Worm (Caenorhabditis elegans) whole organism, mixed stage, embryonic: Measurements from ENCODE around the gene M163.1.

Source experiments
- M03D4.4 ChIP-seq: sonication (generic microtip); optimal IDR thresholded peaks from 2 replicates; lab custom pipeline; 2017; ENCODE audit warnings: mild to moderate bottlenecking, missing genetic modification characterization, missing compliant biosample characterization
- bed-3 ChIP-seq: fragments of 200-800 bp; sonication (Bioruptor generic); optimal IDR thresholded peaks from 3 replicates; lab custom pipeline; 2018; ENCODE audit warnings: mild to moderate bottlenecking, missing genetic modification characterization, moderate library complexity, missing compliant biosample characterization
- blmp-1 ChIP-seq: fragments of 150-350 bp; optimal IDR thresholded peaks from 2 replicates; lab custom pipeline; 2014; ENCODE audit warnings: missing biosample characterization, missing genetic modification characterization
- ceh-39 ChIP-seq: fragments of 150-350 bp; optimal IDR thresholded peaks from 2 replicates; lab custom pipeline; 2014; ENCODE audit warnings: missing biosample characterization, missing genetic modification characterization
- ceh-43 ChIP-seq: fragments of 200-800 bp; sonication (Bioruptor generic); optimal IDR thresholded peaks from 2 replicates; lab custom pipeline; 2018; ENCODE audit warnings: mild to moderate bottlenecking, missing genetic modification characterization, moderate library complexity, missing compliant biosample characterization
- ceh-83 ChIP-seq: fragments of 200-800 bp; sonication (Bioruptor generic); optimal IDR thresholded peaks from 2 replicates; lab custom pipeline; 2018; ENCODE audit warnings: mild to moderate bottlenecking, missing genetic modification characterization, missing compliant biosample characterization
- ces-1 ChIP-seq: fragments of 150-350 bp; optimal IDR thresholded peaks from 2 replicates; lab custom pipeline; 2014; ENCODE audit warnings: missing biosample characterization, missing genetic modification reagents, missing genetic modification characterization
- cnd-1 ChIP-seq: fragments of 200-800 bp; sonication (Bioruptor generic); optimal IDR thresholded peaks from 2 replicates; lab custom pipeline; 2018; ENCODE audit warnings: mild to moderate bottlenecking, missing genetic modification characterization, missing compliant biosample characterization
- drap-1 ChIP-seq: fragments of 200-800 bp; sonication (Bioruptor generic); optimal IDR thresholded peaks from 3 replicates; lab custom pipeline; 2018; ENCODE audit warnings: mild to moderate bottlenecking, missing genetic modification characterization, missing compliant biosample characterization
- elt-1 ChIP-seq: sonication (generic microtip); optimal IDR thresholded peaks from 2 replicates; lab custom pipeline; 2017; ENCODE audit warnings: missing genetic modification characterization, mild to moderate bottlenecking, missing compliant biosample characterization, antibody characterized with exemption, moderate library complexity, borderline replicate concordance; ENCODE audit not compliant: insufficient read depth
- elt-3 ChIP-seq: fragments of 150-350 bp; optimal IDR thresholded peaks from 2 replicates; lab custom pipeline; 2014; ENCODE audit warnings: missing biosample characterization, missing genetic modification characterization
- flh-1 ChIP-seq: fragments of 200-800 bp; sonication (Bioruptor generic); optimal IDR thresholded peaks from 2 replicates; lab custom pipeline; 2018; ENCODE audit warnings: mild to moderate bottlenecking, missing genetic modification characterization, moderate library complexity, missing compliant biosample characterization
- ham-2 ChIP-seq: fragments of 200-800 bp; sonication (Bioruptor generic); optimal IDR thresholded peaks from 2 replicates; lab custom pipeline; 2018; ENCODE audit warnings: mild to moderate bottlenecking, missing genetic modification characterization, missing compliant biosample characterization
- hlh-1 ChIP-seq: fragments of 150-350 bp; optimal IDR thresholded peaks from 2 replicates; lab custom pipeline; 2014; ENCODE audit warnings: missing biosample characterization, missing genetic modification reagents, missing genetic modification characterization
- lin-13 ChIP-seq: fragments of 150-350 bp; optimal IDR thresholded peaks from 2 replicates; lab custom pipeline; 2014; ENCODE audit warnings: missing biosample characterization, missing genetic modification characterization
- lin-32 ChIP-seq: fragments of 200-800 bp; sonication (Bioruptor generic); optimal IDR thresholded peaks from 2 replicates; lab custom pipeline; 2018; ENCODE audit warnings: mild to moderate bottlenecking, missing genetic modification characterization, missing compliant biosample characterization
- lsy-2 ChIP-seq: fragments of 150-350 bp; optimal IDR thresholded peaks from 2 replicates; lab custom pipeline; 2014; ENCODE audit warnings: missing biosample characterization, missing genetic modification characterization
- mab-5 ChIP-seq: fragments of 150-350 bp; optimal IDR thresholded peaks from 2 replicates; lab custom pipeline; 2014; ENCODE audit warnings: missing biosample characterization, missing genetic modification characterization
- mep-1 ChIP-seq: fragments of 150-350 bp; optimal IDR thresholded peaks from 2 replicates; lab custom pipeline; 2017; ENCODE audit warnings: missing biosample characterization, missing genetic modification reagents, missing genetic modification characterization, inconsistent platforms
- mls-2 ChIP-seq: sonication (generic microtip); optimal IDR thresholded peaks from 2 replicates; lab custom pipeline; 2016; ENCODE audit warnings: mild to moderate bottlenecking, missing genetic modification characterization, moderate library complexity, missing compliant biosample characterization
- nhr-12 ChIP-seq: fragments of 150-350 bp; optimal IDR thresholded peaks from 2 replicates; lab custom pipeline; 2014; ENCODE audit warnings: missing biosample characterization, missing genetic modification characterization
- nhr-2 ChIP-seq: fragments of 150-350 bp; optimal IDR thresholded peaks from 2 replicates; lab custom pipeline; 2014; ENCODE audit warnings: missing biosample characterization, missing genetic modification characterization
- nhr-237 ChIP-seq: fragments of 150-350 bp; optimal IDR thresholded peaks from 2 replicates; lab custom pipeline; 2014; ENCODE audit warnings: missing biosample characterization, missing genetic modification characterization
- nhr-28 ChIP-seq: fragments of 150-350 bp; optimal IDR thresholded peaks from 2 replicates; lab custom pipeline; 2014; ENCODE audit warnings: missing biosample characterization, missing genetic modification characterization
- nhr-76 ChIP-seq: sonication (generic microtip); optimal IDR thresholded peaks from 2 replicates; lab custom pipeline; 2017; ENCODE audit warnings: missing biosample characterization, missing genetic modification characterization
- pha-4 ChIP-seq: fragments of 150-350 bp; optimal IDR thresholded peaks from 2 replicates; lab custom pipeline; 2018; ENCODE audit warnings: missing biosample characterization, missing genetic modification reagents, missing genetic modification characterization
- sem-2 ChIP-seq: fragments of 200-800 bp; sonication (Bioruptor generic); optimal IDR thresholded peaks from 2 replicates; lab custom pipeline; 2018; ENCODE audit warnings: mild to moderate bottlenecking, missing genetic modification characterization, missing compliant biosample characterization
- snpc-4 ChIP-seq: fragments of 150-350 bp; optimal IDR thresholded peaks from 2 replicates; lab custom pipeline; 2014; ENCODE audit warnings: missing biosample characterization, missing genetic modification characterization
- sptf-1 ChIP-seq: sonication (generic microtip); optimal IDR thresholded peaks from 2 replicates; lab custom pipeline; 2017; ENCODE audit warnings: mild to moderate bottlenecking, missing genetic modification characterization, moderate library complexity, missing compliant biosample characterization
- tbx-8 ChIP-seq: fragments of 200-800 bp; sonication (Bioruptor generic); optimal IDR thresholded peaks from 2 replicates; lab custom pipeline; 2018; ENCODE audit warnings: mild to moderate bottlenecking, missing genetic modification characterization, moderate library complexity, missing compliant biosample characterization
- unc-120 ChIP-seq: sonication (generic microtip); optimal IDR thresholded peaks from 2 replicates; lab custom pipeline; 2017; ENCODE audit warnings: missing genetic modification characterization, missing compliant biosample characterization; ENCODE audit not compliant: poor library complexity, severe bottlenecking
- unc-39 ChIP-seq: fragments of 150-350 bp; optimal IDR thresholded peaks from 2 replicates; lab custom pipeline; 2014; ENCODE audit warnings: missing biosample characterization, missing genetic modification characterization
- unc-62 ChIP-seq: fragments of 150-350 bp; optimal IDR thresholded peaks from 2 replicates; lab custom pipeline; 2014; ENCODE audit warnings: missing biosample characterization, missing genetic modification reagents, missing genetic modification characterization
- zip-8 ChIP-seq: fragments of 150-350 bp; optimal IDR thresholded peaks from 2 replicates; lab custom pipeline; 2014; ENCODE audit warnings: missing biosample characterization, missing genetic modification characterization
- ztf-11 ChIP-seq: fragments of 150-350 bp; optimal IDR thresholded peaks from 2 replicates; lab custom pipeline; 2014; ENCODE audit warnings: missing biosample characterization, missing genetic modification characterization

Gene M163.1

DNA sequence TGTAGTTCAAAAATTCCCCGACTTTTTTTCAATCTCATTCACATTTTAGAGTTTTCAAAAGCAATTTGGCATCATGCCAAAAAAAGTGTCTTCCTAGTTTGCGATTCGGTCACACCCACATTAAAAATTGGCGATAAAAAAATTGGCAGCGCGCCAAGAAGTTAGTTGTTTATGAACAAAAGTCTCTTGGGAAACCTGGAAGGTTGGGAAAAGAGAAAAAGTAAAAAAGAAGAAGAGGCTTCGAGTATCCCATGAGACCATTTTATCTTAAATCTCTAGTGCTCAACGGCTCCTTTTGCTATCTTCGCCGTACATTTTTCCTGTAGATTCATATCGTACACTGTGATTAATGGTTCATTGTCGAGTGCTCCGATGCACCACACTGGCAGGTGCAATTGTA is 15.8 kb downstream of the M163.1 start:
- TF ChIP-seq ceh-39 (tag; lab: Kevin White, UChicago): no peak
- TF ChIP-seq pha-4 (tag; lab: Kevin White, UChicago): no peak
- no peak for TF ChIP-seq blmp-1 (tag; lab: Kevin White, UChicago)
- TF ChIP-seq M03D4.4 (tag; lab: Kevin White, UChicago): no peak
- TF ChIP-seq flh-1 (GFP tag; lab: Kevin White, UChicago): no peak
- no peak for TF ChIP-seq sem-2 (GFP tag; lab: Kevin White, UChicago)
- no peak for TF ChIP-seq unc-62 (GFP tag; lab: Kevin White, UChicago)
- TF ChIP-seq nhr-76 (tag; lab: Kevin White, UChicago): no peak

- no peak for TF ChIP-seq bed-3 (GFP tag; lab: Kevin White, UChicago)
- TF ChIP-seq mab-5 (tag; lab: Kevin White, UChicago): peak; percentile 13
- no peak for TF ChIP-seq nhr-28 (tag; lab: Kevin White, UChicago)
- peak; percentile 74 for TF ChIP-seq cnd-1 (tag; lab: Kevin White, UChicago)
- TF ChIP-seq mep-1 (tag; lab: Kevin White, UChicago): no peak
- TF ChIP-seq ham-2 (GFP tag; lab: Kevin White, UChicago): no peak
- no peak for TF ChIP-seq unc-39 (tag; lab: Kevin White, UChicago)
- peak; percentile 26 for TF ChIP-seq mls-2 (tag; lab: Kevin White, UChicago)
- TF ChIP-seq blmp-1 (tag; lab: Kevin White, UChicago): no peak
- TF ChIP-seq M03D4.4 (tag; lab: Kevin White, UChicago): no peak
- no peak for TF ChIP-seq unc-120
- TF ChIP-seq nhr-237 (tag; lab: Kevin White, UChicago): no peak
- peak; percentile 94 for TF ChIP-seq ces-1 (GFP tag; lab: Kevin White, UChicago)
- no peak for TF ChIP-seq ceh-83 (GFP tag; lab: Kevin White, UChicago)
- no peak for TF ChIP-seq tbx-8 (GFP tag; lab: Kevin White, UChicago)
- TF ChIP-seq nhr-12 (tag; lab: Kevin White, UChicago): no peak
- no peak for TF ChIP-seq elt-3 (tag; lab: Kevin White, UChicago)
- no peak for TF ChIP-seq snpc-4 (tag; lab: Kevin White, UChicago)
- TF ChIP-seq elt-1 (tag; lab: Kevin White, UChicago): peak; percentile 40
- TF ChIP-seq lin-32: no peak
- TF ChIP-seq sem-2 (GFP tag; lab: Kevin White, UChicago): no peak
- TF ChIP-seq hlh-1 (tag; lab: Kevin White, UChicago): no peak
- no peak for TF ChIP-seq zip-8
- no peak for TF ChIP-seq lsy-2 (tag; lab: Kevin White, UChicago)
- TF ChIP-seq nhr-76 (tag; lab: Kevin White, UChicago): no peak
- no peak for TF ChIP-seq flh-1 (GFP tag; lab: Kevin White, UChicago)
- TF ChIP-seq unc-62 (GFP tag; lab: Kevin White, UChicago): peak; percentile 28
- TF ChIP-seq lin-13 (tag; lab: Kevin White, UChicago): no peak
- TF ChIP-seq ceh-39 (tag; lab: Kevin White, UChicago): no peak
- no peak for TF ChIP-seq pha-4 (tag; lab: Kevin White, UChicago)
- no peak for TF ChIP-seq ceh-43 (GFP tag; lab: Kevin White, UChicago)
Observed at ce11 chrX:14487333-14487732, 16.3 kb downstream of the M163.1 start.

ce11 chrX:14486503-14486902 is 17.1 kb downstream of the M163.1 start:
- TF ChIP-seq mep-1 (tag; lab: Kevin White, UChicago) (peak; percentile 43), blmp-1 (tag; lab: Kevin White, UChicago) (no peak), mab-5 (tag; lab: Kevin White, UChicago) (no peak), ces-1 (GFP tag; lab: Kevin White, UChicago) (no peak), drap-1 (GFP tag; lab: Kevin White, UChicago) (no peak), nhr-12 (tag; lab: Kevin White, UChicago) (no peak), cnd-1 (tag; lab: Kevin White, UChicago) (peak; percentile 97), elt-3 (tag; lab: Kevin White, UChicago) (no peak), mls-2 (tag; lab: Kevin White, UChicago) (peak; percentile 67), M03D4.4 (tag; lab: Kevin White, UChicago) (no peak), nhr-237 (tag; lab: Kevin White, UChicago) (no peak), ztf-11 (peak; percentile 26), snpc-4 (tag; lab: Kevin White, UChicago) (no peak), lsy-2 (tag; lab: Kevin White, UChicago) (no peak), sem-2 (GFP tag; lab: Kevin White, UChicago) (no peak), tbx-8 (GFP tag; lab: Kevin White, UChicago) (no peak), pha-4 (tag; lab: Kevin White, UChicago) (no peak), nhr-76 (tag; lab: Kevin White, UChicago) (no peak), elt-1 (tag; lab: Kevin White, UChicago) (no peak), nhr-2 (peak; percentile 92), ceh-83 (GFP tag; lab: Kevin White, UChicago) (no peak), lin-13 (tag; lab: Kevin White, UChicago) (no peak), unc-120 (no peak), lin-32 (peak; percentile 90), bed-3 (GFP tag; lab: Kevin White, UChicago) (no peak), zip-8 (peak; percentile 97), sptf-1 (tag; lab: Kevin White, UChicago) (no peak), hlh-1 (tag; lab: Kevin White, UChicago) (peak; percentile 82), nhr-28 (tag; lab: Kevin White, UChicago) (no peak), unc-62 (GFP tag; lab: Kevin White, UChicago) (peak; percentile 41), ceh-43 (GFP tag; lab: Kevin White, UChicago) (peak; percentile 80), flh-1 (GFP tag; lab: Kevin White, UChicago) (no peak), ham-2 (GFP tag; lab: Kevin White, UChicago) (no peak), unc-39 (tag; lab: Kevin White, UChicago) (no peak), ceh-39 (tag; lab: Kevin White, UChicago) (peak; percentile 58)
